Worm (Caenorhabditis elegans) whole organism, late embryonic: ENCODE data around the gene seld-1.

Experiments used
- C08G9.2 ChIP-seq: sonication (generic microtip); optimal IDR thresholded peaks from 2 replicates; lab custom pipeline; 2016; ENCODE audit warnings: mild to moderate bottlenecking, missing genetic modification characterization, moderate library complexity, missing compliant biosample characterization
- C38D4.7 ChIP-seq: fragments of 200-800 bp; sonication (Bioruptor generic); optimal IDR thresholded peaks from 2 replicates; lab custom pipeline; 2018; ENCODE audit warnings: mild to moderate bottlenecking, missing genetic modification characterization, moderate library complexity, missing compliant biosample characterization
- K02D7.2 ChIP-seq: sonication (generic microtip); optimal IDR thresholded peaks from 2 replicates; lab custom pipeline; 2017; ENCODE audit warnings: mild to moderate bottlenecking, missing genetic modification characterization, missing compliant biosample characterization
- K09A11.1 ChIP-seq: sonication (generic microtip); optimal IDR thresholded peaks from 2 replicates; lab custom pipeline; 2017; ENCODE audit warnings: antibody characterized with exemption, mild to moderate bottlenecking, missing genetic modification characterization, missing compliant biosample characterization; ENCODE audit not compliant: insufficient read depth
- Y22D7AL.16 ChIP-seq: sonication (generic microtip); optimal IDR thresholded peaks from 2 replicates; lab custom pipeline; 2016; ENCODE audit warnings: missing genetic modification characterization, missing compliant biosample characterization
- ceh-18 ChIP-seq: sonication (generic microtip); optimal IDR thresholded peaks from 2 replicates; lab custom pipeline; 2016; ENCODE audit warnings: missing genetic modification characterization, missing compliant biosample characterization
- ceh-24 ChIP-seq: sonication (generic microtip); optimal IDR thresholded peaks from 2 replicates; lab custom pipeline; 2016; ENCODE audit warnings: mild to moderate bottlenecking, missing genetic modification characterization, missing compliant biosample characterization
- ceh-30 ChIP-seq: fragments of 150-350 bp; optimal IDR thresholded peaks from 2 replicates; lab custom pipeline; 2014; ENCODE audit warnings: missing biosample characterization, missing genetic modification characterization
- ceh-31 ChIP-seq: sonication (generic microtip); optimal IDR thresholded peaks from 2 replicates; lab custom pipeline; 2016; ENCODE audit warnings: missing genetic modification characterization, missing compliant biosample characterization
- che-1 ChIP-seq: sonication (generic microtip); optimal IDR thresholded peaks from 2 replicates; lab custom pipeline; 2016; ENCODE audit warnings: mild to moderate bottlenecking, missing genetic modification characterization, missing compliant biosample characterization
- dmd-4 ChIP-seq: sonication (generic microtip); optimal IDR thresholded peaks from 2 replicates; lab custom pipeline; 2016; ENCODE audit warnings: borderline replicate concordance, missing genetic modification characterization, missing compliant biosample characterization
- dve-1 ChIP-seq: sonication (generic microtip); optimal IDR thresholded peaks from 2 replicates; lab custom pipeline; 2017; ENCODE audit warnings: antibody characterized with exemption, mild to moderate bottlenecking, missing genetic modification characterization, missing compliant biosample characterization
- elt-2 ChIP-seq: sonication (generic microtip); optimal IDR thresholded peaks from 2 replicates; lab custom pipeline; 2016; ENCODE audit warnings: missing genetic modification reagents, missing genetic modification characterization, missing compliant biosample characterization
- ets-4 ChIP-seq: sonication (generic microtip); optimal IDR thresholded peaks from 2 replicates; lab custom pipeline; 2016; ENCODE audit warnings: missing genetic modification characterization, missing compliant biosample characterization
- eyg-1 ChIP-seq: sonication (generic microtip); optimal IDR thresholded peaks from 2 replicates; lab custom pipeline; 2016; ENCODE audit warnings: missing genotype, missing genetic modification characterization, missing compliant biosample characterization
- fax-1 ChIP-seq: sonication (generic microtip); optimal IDR thresholded peaks from 2 replicates; lab custom pipeline; 2016; ENCODE audit warnings: missing genotype, missing genetic modification characterization, missing compliant biosample characterization
- fkh-6 ChIP-seq: sonication (generic microtip); optimal IDR thresholded peaks from 2 replicates; lab custom pipeline; 2016; ENCODE audit warnings: missing genetic modification characterization, missing compliant biosample characterization
- hlh-13 ChIP-seq: fragments of 200-800 bp; sonication (Bioruptor generic); optimal IDR thresholded peaks from 2 replicates; lab custom pipeline; 2018; ENCODE audit warnings: mild to moderate bottlenecking, missing genetic modification characterization, missing compliant biosample characterization
- hlh-30 ChIP-seq: sonication (generic microtip); optimal IDR thresholded peaks from 2 replicates; lab custom pipeline; 2017; ENCODE audit warnings: antibody characterized with exemption, missing genetic modification characterization, missing compliant biosample characterization; ENCODE audit not compliant: insufficient read depth
- hlh-8 ChIP-seq: sonication (generic microtip); optimal IDR thresholded peaks from 2 replicates; lab custom pipeline; 2016; ENCODE audit warnings: missing genotype, missing genetic modification characterization, missing compliant biosample characterization
- nfya-1 ChIP-seq: sonication (generic microtip); optimal IDR thresholded peaks from 2 replicates; lab custom pipeline; 2017; ENCODE audit warnings: missing genetic modification characterization, mild to moderate bottlenecking, missing compliant biosample characterization, antibody characterized with exemption, moderate library complexity
- nhr-11 ChIP-seq: fragments of 150-350 bp; optimal IDR thresholded peaks from 2 replicates; lab custom pipeline; 2014; ENCODE audit warnings: missing biosample characterization, missing genetic modification characterization
- nhr-232 ChIP-seq: sonication (generic microtip); optimal IDR thresholded peaks from 2 replicates; lab custom pipeline; 2016; ENCODE audit warnings: missing genetic modification characterization, missing compliant biosample characterization
- npax-4 ChIP-seq: sonication (generic microtip); optimal IDR thresholded peaks from 2 replicates; lab custom pipeline; 2016; ENCODE audit warnings: missing genetic modification characterization, missing compliant biosample characterization
- odd-2 ChIP-seq: sonication (generic microtip); optimal IDR thresholded peaks from 2 replicates; lab custom pipeline; 2017; ENCODE audit warnings: antibody characterized with exemption, mild to moderate bottlenecking, missing genetic modification characterization, missing compliant biosample characterization
- pat-9 ChIP-seq: fragments of 200-800 bp; sonication (Bioruptor generic); optimal IDR thresholded peaks from 2 replicates; lab custom pipeline; 2018; ENCODE audit warnings: mild to moderate bottlenecking, missing genetic modification characterization, moderate library complexity, missing compliant biosample characterization
- pha-2 ChIP-seq: sonication (generic microtip); optimal IDR thresholded peaks from 2 replicates; lab custom pipeline; 2017; ENCODE audit warnings: mild to moderate bottlenecking, missing genetic modification characterization, missing compliant biosample characterization
- pha-4 ChIP-seq: fragments of 150-350 bp; optimal IDR thresholded peaks from 2 replicates; lab custom pipeline; 2018; ENCODE audit warnings: missing biosample characterization, missing genetic modification reagents, missing genetic modification characterization
- pqm-1 ChIP-seq: sonication (generic microtip); optimal IDR thresholded peaks from 2 replicates; lab custom pipeline; 2016; ENCODE audit warnings: missing genetic modification characterization, missing compliant biosample characterization
- pros-1 ChIP-seq: fragments of 150-350 bp; optimal IDR thresholded peaks from 2 replicates; lab custom pipeline; 2014; ENCODE audit warnings: missing biosample characterization, missing genetic modification reagents, missing genetic modification characterization
- rnt-1 ChIP-seq: sonication (generic microtip); optimal IDR thresholded peaks from 2 replicates; lab custom pipeline; 2016; ENCODE audit warnings: missing genetic modification characterization, missing compliant biosample characterization
- sox-4 ChIP-seq: sonication (generic microtip); optimal IDR thresholded peaks from 2 replicates; lab custom pipeline; 2017; ENCODE audit warnings: mild to moderate bottlenecking, missing genetic modification characterization, inconsistent platforms, missing compliant biosample characterization
- syd-9 ChIP-seq: sonication (generic microtip); optimal IDR thresholded peaks from 2 replicates; lab custom pipeline; 2016; ENCODE audit warnings: mild to moderate bottlenecking, missing genetic modification characterization, moderate library complexity, missing compliant biosample characterization
- tbx-7 ChIP-seq: sonication (generic microtip); optimal IDR thresholded peaks from 2 replicates; lab custom pipeline; 2016; ENCODE audit warnings: missing genotype, missing genetic modification characterization, missing compliant biosample characterization
- ttx-3 ChIP-seq: sonication (generic microtip); optimal IDR thresholded peaks from 2 replicates; lab custom pipeline; 2016; ENCODE audit warnings: missing genetic modification reagents, missing genetic modification characterization, missing compliant biosample characterization
- unc-55 ChIP-seq: sonication (generic microtip); optimal IDR thresholded peaks from 2 replicates; lab custom pipeline; 2017; ENCODE audit warnings: missing biosample characterization, missing genetic modification reagents, missing genetic modification characterization

The seld-1 gene

ce11 chrIV:13487596-13487995 is 17.6 kb upstream of the seld-1 start:
- TF ChIP-seq C38D4.7 (GFP tag; lab: Kevin White, UChicago) (no peak), nfya-1 (tag; lab: Kevin White, UChicago) (peak; percentile 83)

ce11 chrIV:13492271-13492670 is 13.0 kb upstream of the seld-1 start, which contains the start of gene Y45F10A.7:
Gene Y45F10A.7 (plus strand): TSS chrIV:13492571.
- TF ChIP-seq fax-1 (tag; lab: Kevin White, UChicago): no peak
- TF ChIP-seq ceh-31 (tag; lab: Kevin White, UChicago): no peak
- no peak for TF ChIP-seq unc-55
- no peak for TF ChIP-seq che-1 (tag; lab: Kevin White, UChicago)
- TF ChIP-seq hlh-8 (tag; lab: Kevin White, UChicago): no peak
- TF ChIP-seq syd-9: no peak
- TF ChIP-seq nfya-1 (tag; lab: Kevin White, UChicago): no peak
- no peak for TF ChIP-seq pha-4 (tag; lab: Kevin White, UChicago)
- TF ChIP-seq pat-9 (tag; lab: Kevin White, UChicago): no peak
- no peak for TF ChIP-seq odd-2 (tag; lab: Kevin White, UChicago)
- TF ChIP-seq, all 69 proteins: peak for 0

- TF ChIP-seq dmd-4 (tag; lab: Kevin White, UChicago) (no peak), C08G9.2 (tag; lab: Kevin White, UChicago) (no peak), rnt-1 (tag; lab: Kevin White, UChicago) (no peak), Y22D7AL.16 (tag; lab: Kevin White, UChicago) (no peak), K02D7.2 (tag; lab: Kevin White, UChicago) (no peak), ttx-3 (tag; lab: Kevin White, UChicago) (no peak), ets-4 (tag; lab: Kevin White, UChicago) (no peak), nhr-232 (tag; lab: Kevin White, UChicago) (no peak), tbx-7 (tag; lab: Kevin White, UChicago) (no peak), odd-2 (tag; lab: Kevin White, UChicago) (no peak), pha-2 (no peak), dve-1 (no peak), pat-9 (tag; lab: Kevin White, UChicago) (no peak), syd-9 (no peak)
Measured at ce11 chrIV:13493719-13494118, 11.5 kb upstream of the seld-1 start.

- no peak for TF ChIP-seq nhr-11 (tag; lab: Kevin White, UChicago)
- TF ChIP-seq ceh-30 (tag; lab: Kevin White, UChicago): no peak
- no peak for TF ChIP-seq sox-4
- no peak for TF ChIP-seq hlh-30 (tag; lab: Kevin White, UChicago)
- TF ChIP-seq ceh-18 (tag; lab: Kevin White, UChicago): no peak
- no peak for TF ChIP-seq hlh-13 (GFP tag; lab: Kevin White, UChicago)
- TF ChIP-seq elt-2 (tag; lab: Kevin White, UChicago): no peak
- TF ChIP-seq npax-4 (tag; lab: Kevin White, UChicago): no peak
- no peak for TF ChIP-seq pros-1 (tag; lab: Kevin White, UChicago)
- no peak for TF ChIP-seq eyg-1 (tag; lab: Kevin White, UChicago)
- no peak for TF ChIP-seq fkh-6 (tag; lab: Kevin White, UChicago)
- TF ChIP-seq pqm-1 (tag; lab: Kevin White, UChicago): no peak
- TF ChIP-seq che-1 (tag; lab: Kevin White, UChicago): no peak
- no peak for TF ChIP-seq K09A11.1 (tag; lab: Kevin White, UChicago)
- TF ChIP-seq ceh-24: no peak
- TF ChIP-seq C08G9.2 (tag; lab: Kevin White, UChicago): no peak
- TF ChIP-seq ttx-3 (tag; lab: Kevin White, UChicago): no peak
Measured at ce11 chrIV:13502806-13503363, 2.4 kb upstream of the seld-1 start, which contains the start of gene tbc-9. Gene tbc-9 (minus strand): TSS chrIV:13502856.
